Worm (Caenorhabditis elegans): ENCODE measurements around the gene tim-1.
A peak's percentile ranks its signal among the peaks of the same experiment; 100 is the strongest.

The tim-1 gene

DNA sequence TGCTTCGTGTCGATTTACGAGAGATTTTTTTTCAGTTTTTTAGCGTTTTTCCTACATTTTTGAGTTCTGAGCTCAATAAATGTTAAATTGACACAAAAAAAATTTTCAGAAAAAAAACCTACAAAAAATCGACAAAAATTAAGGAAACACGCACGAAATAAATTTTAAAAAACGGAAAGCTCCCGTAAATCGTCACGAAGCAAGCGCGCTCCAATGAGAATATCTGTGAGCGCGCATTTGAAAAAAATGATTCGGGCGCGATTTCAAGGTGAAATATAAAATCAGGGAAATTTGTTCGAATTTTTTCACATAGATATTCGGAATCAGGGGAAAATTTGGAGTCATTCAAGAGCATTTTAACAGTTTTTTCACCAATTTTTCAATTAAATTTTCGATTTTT is 26.8 kb downstream of the tim-1 start:
- TF ChIP-seq unc-62 (GFP tag; optimal IDR thresholded peaks at IDR 0.05 in 1 of 2) (peak in 1 of 2 experiments; percentile 8), unc-62 (tag; optimal IDR thresholded peaks at IDR 0.05) (no peak), lin-38 (GFP tag; IDR thresholded peaks at IDR 0.05) (peak; percentile 73), php-3 (GFP tag; IDR thresholded peaks at IDR 0.05) (no peak)

ce11 chrIII:12221452-12221851 is 28.5 kb downstream of the tim-1 start:
- no peak for TF ChIP-seq nhr-11 (tag; optimal IDR thresholded peaks at IDR 0.05)
- no peak for TF ChIP-seq D1046.2 (GFP tag; IDR thresholded peaks at IDR 0.05)
- no peak for TF ChIP-seq madf-5 (GFP tag; IDR thresholded peaks at IDR 0.05)
- no peak for TF ChIP-seq nhr-10 (tag; optimal IDR thresholded peaks at IDR 0.05)
- no peak for TF ChIP-seq nhr-77 (tag; optimal IDR thresholded peaks at IDR 0.05)
- no peak for TF ChIP-seq mxl-3 (GFP tag; optimal IDR thresholded peaks at IDR 0.05)

DNA sequence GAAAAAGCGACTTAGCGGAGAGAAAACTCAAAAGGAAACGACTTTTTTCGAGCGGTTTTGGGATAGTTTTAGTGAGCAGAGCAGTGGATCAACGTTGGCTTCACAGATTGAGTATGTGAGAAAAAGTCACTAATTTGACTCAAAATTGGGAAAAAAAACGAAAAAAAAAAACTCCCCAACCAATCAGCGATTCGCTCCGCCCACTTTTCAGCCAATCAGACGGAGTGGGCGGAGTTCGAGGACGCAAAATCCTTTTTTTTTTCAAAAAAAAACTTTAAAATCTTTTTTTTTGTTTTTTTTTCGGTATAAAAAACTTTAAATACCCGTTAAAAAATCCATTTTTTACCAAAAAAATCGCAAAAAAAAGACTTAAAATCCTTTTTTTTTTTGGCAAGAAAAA is 29.1 kb downstream of the tim-1 start:
- TF ChIP-seq ceh-82 (tag; optimal IDR thresholded peaks at IDR 0.05) (no peak), zfp-2 (tag; optimal IDR thresholded peaks at IDR 0.05) (no peak), unc-130 (GFP tag; optimal IDR thresholded peaks at IDR 0.05) (no peak), daf-16 (GFP tag; optimal IDR thresholded peaks at IDR 0.05) (no peak), daf-16 (tag; optimal IDR thresholded peaks at IDR 0.05) (no peak), fos-1 (tag; optimal IDR thresholded peaks at IDR 0.05) (no peak), aha-1 (tag) (no peak), zip-11 (GFP tag; IDR thresholded peaks at IDR 0.05) (no peak), Y105C5A.15 (GFP tag; IDR thresholded peaks at IDR 0.05) (no peak), php-3 (GFP tag; IDR thresholded peaks at IDR 0.05) (no peak), lin-39 (tag; optimal IDR thresholded peaks at IDR 0.05) (no peak), lin-29 (GFP tag; IDR thresholded peaks at IDR 0.05) (no peak), zfp-3 (GFP tag; conservative IDR thresholded peaks at IDR 0.05) (no peak), unc-62 (GFP tag; optimal IDR thresholded peaks at IDR 0.05 in 1 of 2) (no peak), unc-62 (tag; optimal IDR thresholded peaks at IDR 0.05) (no peak), saeg-2 (GFP tag; IDR thresholded peaks at IDR 0.05) (no peak), ceh-44 (GFP tag; IDR thresholded peaks at IDR 0.05) (no peak), T20F7.1 (GFP tag; optimal IDR thresholded peaks at IDR 0.05) (no peak), F10B5.3 (tag; optimal IDR thresholded peaks at IDR 0.05) (no peak), F49E8.2 (tag; optimal IDR thresholded peaks at IDR 0.05; ENCODE audit: borderline replicate concordance) (no peak), pqm-1 (tag; optimal IDR thresholded peaks at IDR 0.05) (no peak)

DNA sequence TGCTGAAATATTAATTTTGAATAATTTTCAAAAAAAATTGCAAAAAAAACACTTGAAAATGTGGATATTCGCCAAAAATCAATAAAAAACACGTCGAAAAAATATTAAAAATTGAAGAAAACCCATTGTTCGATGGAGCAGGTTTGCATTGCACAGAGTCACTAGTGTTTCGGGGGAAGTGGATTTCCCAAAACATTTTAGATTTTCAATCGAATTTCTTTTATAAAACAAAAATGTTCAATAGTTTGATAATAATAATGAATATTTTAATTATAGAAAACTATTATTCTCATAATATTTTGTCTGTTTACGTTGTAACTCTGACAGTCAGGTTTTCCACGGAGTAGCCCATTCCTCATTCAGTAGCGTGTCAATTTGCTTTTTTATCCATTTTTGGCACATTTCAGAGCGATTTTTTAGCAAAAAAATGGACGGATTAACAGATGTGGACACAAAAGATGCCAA is 31.3 kb downstream of the tim-1 start, which contains the start of the genes gex-4 and gphr-1:
Gene gex-4, minus strand, starts transcription at position 2 of the 465 bp plus-strand sequence.
Gene gphr-1, plus strand, starts transcription at position 415 of the 465 bp plus-strand sequence.
- TF ChIP-seq mep-1 (tag; optimal IDR thresholded peaks at IDR 0.05) (peak; percentile 51), nhr-77 (tag; optimal IDR thresholded peaks at IDR 0.05) (peak; percentile 16), lsy-2 (tag; optimal IDR thresholded peaks at IDR 0.05) (peak in 1 of 2 experiments; percentile 68), mes-2 (tag; optimal IDR thresholded peaks at IDR 0.05; ENCODE audit: poor library complexity, severe bottlenecking) (peak; percentile 77), nhr-111 (GFP tag; optimal IDR thresholded peaks at IDR 0.05) (no peak), attf-4 (tag; optimal IDR thresholded peaks at IDR 0.05) (no peak), lin-38 (GFP tag; IDR thresholded peaks at IDR 0.05) (peak; percentile 92), dmd-9 (GFP tag; IDR thresholded peaks at IDR 0.05) (no peak), pha-4 (GFP tag; IDR thresholded peaks at IDR 0.05) (no peak), pha-4 (tag; optimal IDR thresholded peaks at IDR 0.05) (peak; percentile 16), ztf-7 (tag; optimal IDR thresholded peaks at IDR 0.05) (peak; percentile 5), F44E2.7 (GFP tag; IDR thresholded peaks at IDR 0.05) (no peak), dpl-1 (GFP tag; optimal IDR thresholded peaks at IDR 0.05) (peak; percentile 52), hif-1 (tag; optimal IDR thresholded peaks at IDR 0.05) (peak in 1 of 2 experiments; percentile 59), dve-1 (tag; optimal IDR thresholded peaks at IDR 0.05; ENCODE audit: insufficient read depth) (peak; percentile 26)

All from whole organism, L4 larva.